Worm (Caenorhabditis elegans) whole organism, early embryonic: Measurements from ENCODE around the gene F26F2.7.

Experiments used
- B0310.2 ChIP-seq: sonication (generic microtip); optimal IDR thresholded peaks from 2 replicates; lab custom pipeline; 2016; ENCODE audit warnings: mild to moderate bottlenecking, missing genetic modification characterization, missing compliant biosample characterization
- aly-1 ChIP-seq: sonication (generic microtip); optimal IDR thresholded peaks from 2 replicates; lab custom pipeline; 2016; ENCODE audit warnings: missing genetic modification characterization, missing compliant biosample characterization
- ama-1 ChIP-seq: fragments of 150-350 bp; optimal IDR thresholded peaks from 2 replicates; lab custom pipeline; 2014
- ceh-13 ChIP-seq: fragments of 200-800 bp; sonication (Bioruptor generic); optimal IDR thresholded peaks from 2 replicates; lab custom pipeline; 2018; ENCODE audit warnings: mild to moderate bottlenecking, missing genetic modification characterization, missing compliant biosample characterization
- flt-1 ChIP-seq: fragments of 200-800 bp; sonication (Bioruptor generic); IDR thresholded peaks from 2 replicates; pipeline ENCODE4 v1.3.6; 2022; ENCODE audit warnings: missing genetic modification characterization, missing compliant biosample characterization
- hmbx-1 ChIP-seq: sonication (generic microtip); optimal IDR thresholded peaks from 2 replicates; lab custom pipeline; 2016; ENCODE audit warnings: mild to moderate bottlenecking, missing genetic modification characterization, missing compliant biosample characterization
- hmg-4 ChIP-seq: fragments of 200-800 bp; sonication (Bioruptor generic); optimal IDR thresholded peaks from 2 replicates; lab custom pipeline; 2018; ENCODE audit warnings: mild to moderate bottlenecking, missing genetic modification characterization, missing compliant biosample characterization
- hnd-1 ChIP-seq: sonication (generic microtip); optimal IDR thresholded peaks from 2 replicates; lab custom pipeline; 2016; ENCODE audit warnings: missing genetic modification characterization, missing compliant biosample characterization
- pes-1 ChIP-seq: fragments of 200-800 bp; sonication (Bioruptor generic); IDR thresholded peaks from 2 replicates; pipeline ENCODE4 v1.3.6; 2022; ENCODE audit warnings: missing genetic modification reagents, missing genetic modification characterization, missing compliant biosample characterization
- scrt-1 ChIP-seq: fragments of 200-800 bp; sonication (Bioruptor generic); IDR thresholded peaks from 2 replicates; pipeline ENCODE4 v1.3.6; 2022; ENCODE audit warnings: missing genetic modification characterization, missing compliant biosample characterization
- tra-4 ChIP-seq: sonication (generic microtip); optimal IDR thresholded peaks from 2 replicates; lab custom pipeline; 2017; ENCODE audit warnings: missing genetic modification characterization, missing compliant biosample characterization

DNA sequence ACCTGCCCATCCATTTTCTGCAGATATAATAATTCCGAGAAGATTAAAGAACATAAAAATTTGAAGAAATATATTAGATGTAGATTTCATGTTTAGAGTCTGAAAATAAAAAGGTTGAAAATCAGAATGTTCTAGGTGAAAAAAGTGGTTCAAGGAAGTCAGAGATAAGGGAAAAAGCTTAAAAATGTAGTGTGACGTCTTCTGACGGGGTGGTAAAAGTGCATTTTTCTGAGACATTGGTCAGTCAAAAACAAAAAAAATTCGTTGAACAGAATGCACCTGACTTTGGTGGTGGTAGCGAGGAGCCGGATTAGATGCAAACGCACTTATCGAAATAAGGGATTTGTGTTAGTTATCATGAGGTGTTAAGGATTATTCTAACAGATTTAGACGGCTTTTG is 25.8 kb downstream of the F26F2.7 start, which contains the start of gene F46B3.23:
- TF ChIP-seq ama-1 (lab: Kevin White, UChicago) = no peak
- TF ChIP-seq scrt-1 (GFP tag; lab: Robert Waterston, UW) = no peak
- no peak for TF ChIP-seq hnd-1 (tag; lab: Kevin White, UChicago)
- no peak for TF ChIP-seq ceh-13 (GFP tag; lab: Kevin White, UChicago)
- TF ChIP-seq hmbx-1 = no peak
- TF ChIP-seq hmg-4 = no peak
- no peak for TF ChIP-seq flt-1 (GFP tag; lab: Robert Waterston, UW)
- TF ChIP-seq aly-1 = no peak
- TF ChIP-seq B0310.2 (tag; lab: Kevin White, UChicago) = no peak
- no peak for TF ChIP-seq pes-1
- TF ChIP-seq tra-4 (tag; lab: Kevin White, UChicago) = no peak
